Fruit fly (Drosophila melanogaster) ovary, adult (tissue): ENCODE results near the gene by.

ENCODE experiments used
- CG17801 ChIP-seq: fragments of 200-800 bp; optimal IDR thresholded peaks from 2 replicates; lab custom pipeline; 2019; ENCODE audit warnings: missing biosample characterization, mild to moderate bottlenecking, missing genetic modification characterization, moderate library complexity; ENCODE audit not compliant: partially characterized antibody

by gene

dm6 chr3R:9496748-9497147 lies 36.1 kb downstream of the by start:
- TF ChIP-seq CG17801 (GFP tag; lab: Kevin White, UChicago), result no peak

- TF ChIP-seq CG17801 (GFP tag; lab: Kevin White, UChicago), result no peak
Observed at dm6 chr3R:9494627-9495009, 38.2 kb downstream of the by start, which contains the start of gene phu. TSS of gene phu (plus strand) at chr3R:9494801.

dm6 chr3R:9493627-9494626 lies 38.9 kb downstream of the by start, which contains the start of gene CG16779:
TSS of gene CG16779 (minus strand) at chr3R:9493677.
- no peak for TF ChIP-seq CG17801 (GFP tag; lab: Kevin White, UChicago)

- no peak for TF ChIP-seq CG17801 (GFP tag; lab: Kevin White, UChicago)
Observed at dm6 chr3R:9492100-9492499, 40.7 kb downstream of the by start.

dm6 chr3R:9491065-9491567 lies 41.7 kb downstream of the by start:
- TF ChIP-seq CG17801 (GFP tag; lab: Kevin White, UChicago), result no peak

- no peak for TF ChIP-seq CG17801 (GFP tag; lab: Kevin White, UChicago)
Observed at dm6 chr3R:9488493-9488892, 44.3 kb downstream of the by start.

- no peak for TF ChIP-seq CG17801 (GFP tag; lab: Kevin White, UChicago)
Observed at dm6 chr3R:9487961-9488360, 44.9 kb downstream of the by start.

dm6 chr3R:9487561-9487960 lies 45.2 kb downstream of the by start:
- TF ChIP-seq CG17801 (GFP tag; lab: Kevin White, UChicago), result no peak

dm6 chr3R:9480396-9480795 lies 52.4 kb downstream of the by start:
- TF ChIP-seq CG17801 (GFP tag; lab: Kevin White, UChicago), result no peak
